Worm (Caenorhabditis elegans): ENCODE results near the gene sqv-3.

sqv-3 gene

ce11 chrIII:9806968-9807559, 26.9 kb upstream of the sqv-3 start, which contains the start of gene ZK632.4:
ZK632.4 (minus strand) TSS chrIII:9807454.
- no peak for TF ChIP-seq dao-5 (tag; optimal IDR thresholded peaks at IDR 0.05)
- no peak for TF ChIP-seq him-1 (tag; optimal IDR thresholded peaks at IDR 0.05)

DNA sequence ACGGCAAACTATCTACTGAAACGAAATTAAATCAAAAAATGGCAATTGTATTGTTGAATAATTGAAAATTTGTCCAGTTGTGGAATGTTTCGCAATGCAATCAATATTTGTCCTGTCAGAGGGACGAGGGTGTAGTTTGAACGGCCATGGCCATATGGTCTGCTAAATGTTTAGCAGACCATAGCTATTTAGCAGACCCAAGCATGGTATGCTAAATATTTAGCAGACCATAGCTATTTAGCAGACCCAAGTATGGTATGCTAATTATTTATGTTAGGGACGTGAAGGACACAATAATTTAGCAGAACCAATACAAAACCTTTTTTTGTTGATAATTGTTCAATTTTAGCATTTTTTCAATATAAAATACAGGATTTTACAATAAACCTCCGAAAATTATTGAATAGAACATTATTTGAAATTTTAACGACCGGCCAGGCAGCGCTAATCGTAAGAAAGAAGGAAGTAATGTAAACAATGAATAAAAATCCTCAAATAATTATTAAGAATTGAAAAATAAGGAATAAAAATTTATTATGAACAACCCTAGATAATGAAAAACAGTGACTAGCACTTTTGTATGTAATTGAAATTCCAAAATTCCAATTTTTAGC, 24.9 kb upstream of the sqv-3 start, which contains the start of gene riok-3:
Gene riok-3, minus strand, starts transcription at position 15 of the 614 bp plus-strand sequence.
- TF ChIP-seq dao-5 (tag; optimal IDR thresholded peaks at IDR 0.05) (no peak), W03F9.2 (tag; optimal IDR thresholded peaks at IDR 0.05) (no peak)

DNA sequence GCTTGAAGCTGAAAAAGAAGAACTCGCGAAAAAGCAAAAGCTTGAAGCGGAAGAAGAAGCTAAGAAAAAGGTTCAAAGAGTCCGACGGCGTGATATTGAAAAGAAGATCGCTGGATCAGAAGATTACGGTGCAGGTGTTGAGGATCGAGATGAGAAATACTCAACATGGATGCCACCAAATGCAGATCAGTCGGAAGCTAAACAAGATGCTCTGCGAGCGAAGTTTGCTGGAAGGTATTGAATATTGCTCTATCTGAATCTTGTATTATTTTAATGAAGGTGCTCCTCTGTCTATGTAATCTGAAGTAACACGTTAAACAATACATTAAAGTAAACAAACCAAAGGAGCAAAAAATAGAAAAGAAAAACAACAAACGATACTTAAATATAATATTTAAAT, 21.9 kb upstream of the sqv-3 start:
- no peak for TF ChIP-seq dao-5 (tag; optimal IDR thresholded peaks at IDR 0.05)
- no peak for TF ChIP-seq him-1 (tag; optimal IDR thresholded peaks at IDR 0.05)
- no peak for TF ChIP-seq W03F9.2 (tag; optimal IDR thresholded peaks at IDR 0.05)

ce11 chrIII:9798478-9799157, 18.5 kb upstream of the sqv-3 start, which contains the start of gene ZK632.2:
ZK632.2 (plus strand) TSS chrIII:9799107.
- TF ChIP-seq him-1 (tag; optimal IDR thresholded peaks at IDR 0.05), result no peak
- no peak for TF ChIP-seq dao-5 (tag; optimal IDR thresholded peaks at IDR 0.05)
- TF ChIP-seq W03F9.2 (tag; optimal IDR thresholded peaks at IDR 0.05), result no peak

- TF ChIP-seq him-1 (tag; optimal IDR thresholded peaks at IDR 0.05) (no peak), dao-5 (tag; optimal IDR thresholded peaks at IDR 0.05) (no peak), W03F9.2 (tag; optimal IDR thresholded peaks at IDR 0.05) (no peak)
Observed at ce11 chrIII:9796448-9796847, 16.3 kb upstream of the sqv-3 start, which contains the start of gene srxa-10. srxa-10 (minus strand) TSS chrIII:9796548.

DNA sequence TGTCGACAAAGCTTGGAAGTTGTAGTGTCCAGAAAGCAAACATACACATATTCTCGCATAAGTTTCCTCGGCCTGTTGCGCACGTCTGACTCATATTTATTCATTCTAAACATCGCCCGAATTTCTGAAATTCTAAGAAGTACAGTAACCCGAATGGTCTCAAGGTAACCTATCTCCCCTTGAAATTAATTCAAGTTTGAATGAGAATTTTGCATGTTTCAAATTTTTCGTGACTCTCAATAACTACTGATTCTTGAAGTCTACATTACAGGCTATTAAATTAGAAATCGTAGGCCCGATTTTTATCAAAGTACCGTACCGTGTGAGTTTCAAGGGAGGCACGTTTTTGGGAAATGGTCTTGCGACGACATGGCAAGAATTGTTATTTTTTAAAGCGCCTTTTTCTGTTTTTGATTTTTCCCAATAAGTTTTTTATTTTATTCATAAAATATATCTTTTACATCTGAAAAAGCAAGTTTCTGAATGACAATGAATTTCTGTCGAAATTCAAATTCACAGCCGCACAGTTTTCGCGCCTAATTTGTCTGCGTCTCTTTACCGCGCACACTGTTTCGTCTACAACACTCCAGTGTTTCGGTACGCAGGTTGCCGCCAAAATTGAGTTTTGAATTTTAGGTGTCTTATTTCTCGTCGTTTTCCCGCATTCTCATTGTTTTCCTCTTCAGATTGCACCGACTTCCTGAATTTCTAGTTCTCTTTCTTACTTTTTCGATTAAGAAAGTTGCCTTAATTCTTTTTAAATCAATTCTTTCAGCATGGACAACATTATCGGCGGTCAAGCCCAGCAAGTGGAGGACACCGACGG, 13.7 kb upstream of the sqv-3 start, which contains the start of the genes R10E11.9 and mcm-6:
Gene R10E11.9, minus strand, starts transcription at position 51 of the 826 bp plus-strand sequence.
Gene mcm-6, plus strand, starts transcription at position 776 of the 826 bp plus-strand sequence.
- TF ChIP-seq W03F9.2 (tag; optimal IDR thresholded peaks at IDR 0.05), result no peak
- no peak for TF ChIP-seq dao-5 (tag; optimal IDR thresholded peaks at IDR 0.05)
- no peak for TF ChIP-seq him-1 (tag; optimal IDR thresholded peaks at IDR 0.05)

DNA sequence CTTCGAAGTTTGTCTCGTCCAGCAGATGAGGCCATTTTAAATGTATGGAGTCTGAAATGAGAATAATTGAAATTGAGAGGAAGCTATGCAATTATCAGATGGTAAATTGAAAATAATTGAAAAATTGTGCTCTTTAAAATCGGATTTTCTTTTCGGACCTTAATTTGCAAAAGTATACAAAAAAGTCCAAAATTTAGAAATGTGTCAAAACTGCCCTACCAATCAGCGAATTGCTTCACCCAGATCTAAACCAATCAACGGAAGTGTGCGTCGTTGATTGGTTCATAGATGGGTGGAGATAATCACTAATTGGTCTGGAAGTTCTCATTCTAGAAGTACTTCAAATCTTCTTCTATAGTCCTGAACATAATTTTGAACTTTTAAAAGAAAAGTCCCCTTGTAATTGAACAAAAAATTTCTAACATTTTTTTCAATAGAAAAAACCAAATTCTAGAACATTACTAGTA, 9.5 kb upstream of the sqv-3 start, which contains the start of gene R10E11.5:
Gene R10E11.5, minus strand, starts transcription at position 51 of the 467 bp plus-strand sequence.
- TF ChIP-seq him-1 (tag; optimal IDR thresholded peaks at IDR 0.05) (no peak), W03F9.2 (tag; optimal IDR thresholded peaks at IDR 0.05) (no peak), dao-5 (tag; optimal IDR thresholded peaks at IDR 0.05) (no peak)

DNA sequence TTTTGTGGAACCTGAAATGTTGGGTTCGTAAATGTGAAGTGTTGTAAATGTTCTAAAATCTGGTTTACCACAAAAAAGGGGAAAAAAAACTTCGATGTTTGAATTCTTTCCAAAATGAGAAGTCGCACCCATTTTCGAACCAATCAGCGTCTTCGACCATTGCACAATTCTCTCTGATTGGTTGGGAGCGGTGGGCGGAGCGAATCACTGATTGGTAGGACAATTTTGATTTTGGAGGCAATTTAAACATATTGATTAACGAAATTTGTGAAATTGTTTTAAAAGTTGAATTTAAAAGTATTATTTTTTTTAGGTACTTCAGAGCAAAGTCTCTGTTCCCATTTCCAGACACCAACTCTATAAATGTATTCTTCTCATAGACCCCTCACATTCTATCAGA, 8.9 kb upstream of the sqv-3 start:
- TF ChIP-seq W03F9.2 (tag; optimal IDR thresholded peaks at IDR 0.05) (no peak), dao-5 (tag; optimal IDR thresholded peaks at IDR 0.05) (no peak), him-1 (tag; optimal IDR thresholded peaks at IDR 0.05) (no peak)

ce11 chrIII:9786776-9787175, 6.6 kb upstream of the sqv-3 start:
- TF ChIP-seq dao-5 (tag; optimal IDR thresholded peaks at IDR 0.05) (no peak), W03F9.2 (tag; optimal IDR thresholded peaks at IDR 0.05) (no peak), him-1 (tag; optimal IDR thresholded peaks at IDR 0.05) (no peak)

- no peak for TF ChIP-seq him-1 (tag; optimal IDR thresholded peaks at IDR 0.05)
- no peak for TF ChIP-seq dao-5 (tag; optimal IDR thresholded peaks at IDR 0.05)
- no peak for TF ChIP-seq W03F9.2 (tag; optimal IDR thresholded peaks at IDR 0.05)
Observed at ce11 chrIII:9783133-9783590, 3.0 kb upstream of the sqv-3 start.

DNA sequence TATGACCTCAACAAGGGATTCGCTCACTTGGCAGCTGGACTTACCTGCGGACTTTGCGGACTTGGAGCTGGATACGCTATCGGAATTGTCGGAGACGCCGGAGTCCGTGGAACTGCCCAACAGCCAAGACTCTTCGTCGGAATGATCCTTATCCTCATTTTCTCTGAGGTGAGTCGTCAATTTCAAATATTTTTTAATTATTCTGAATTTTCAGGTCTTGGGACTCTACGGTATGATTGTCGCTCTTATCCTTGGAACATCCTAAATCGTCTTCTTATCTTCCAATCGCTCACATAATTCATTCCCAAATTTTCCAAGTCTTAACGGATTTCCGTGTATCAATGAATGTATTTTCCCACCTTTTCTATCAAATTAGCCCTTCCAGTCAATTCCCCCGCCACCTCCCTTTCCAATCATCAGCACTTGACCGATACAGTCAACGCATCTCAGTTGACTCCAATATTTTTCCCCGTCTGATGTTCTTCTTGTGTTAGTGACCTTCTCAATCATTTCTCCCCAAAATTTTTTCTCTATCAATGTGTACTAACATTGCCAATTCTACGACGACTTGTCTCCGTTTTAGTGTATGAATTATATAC, 2.4 kb upstream of the sqv-3 start, which contains the start of gene R10E11.6:
Gene R10E11.6, plus strand, starts transcription at position 524 of the 599 bp plus-strand sequence.
- TF ChIP-seq dao-5 (tag; optimal IDR thresholded peaks at IDR 0.05), result no peak
- TF ChIP-seq W03F9.2 (tag; optimal IDR thresholded peaks at IDR 0.05), result no peak
- TF ChIP-seq him-1 (tag; optimal IDR thresholded peaks at IDR 0.05), result no peak

DNA sequence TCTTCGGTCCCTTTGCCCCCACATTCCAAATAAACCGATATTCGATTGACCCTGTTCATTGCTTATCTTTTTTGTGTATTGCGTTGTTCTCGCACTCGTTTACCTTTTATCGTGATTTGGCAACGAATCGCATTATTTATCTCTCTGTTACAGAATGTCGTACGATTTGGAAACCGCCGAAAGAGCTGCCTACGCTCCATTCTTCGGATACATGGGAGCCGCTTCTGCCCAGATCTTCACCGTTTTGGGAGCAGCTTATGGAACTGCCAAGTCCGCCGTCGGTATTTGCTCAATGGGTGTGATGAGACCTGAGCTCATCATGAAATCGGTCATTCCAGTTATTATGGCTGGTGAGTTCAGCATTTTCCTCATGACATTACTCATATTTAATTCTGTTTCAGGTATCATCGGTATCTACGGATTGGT, 1.9 kb upstream of the sqv-3 start, which contains the start of gene vha-2:
Gene vha-2, plus strand, starts transcription at position 154 of the 426 bp plus-strand sequence.
- TF ChIP-seq him-1 (tag; optimal IDR thresholded peaks at IDR 0.05) (no peak), dao-5 (tag; optimal IDR thresholded peaks at IDR 0.05) (no peak), W03F9.2 (tag; optimal IDR thresholded peaks at IDR 0.05) (no peak)
